Worm (Caenorhabditis elegans) whole organism, late embryonic: ENCODE measurements around the gene R07B7.12.

Experiments used
- C38D4.7 ChIP-seq: fragments of 200-800 bp; sonication (Bioruptor generic); optimal IDR thresholded peaks from 2 replicates; lab custom pipeline; 2018; ENCODE audit warnings: mild to moderate bottlenecking, missing genetic modification characterization, moderate library complexity, missing compliant biosample characterization
- T23F11.4 ChIP-seq: fragments of 200-800 bp; sonication (Bioruptor generic); optimal IDR thresholded peaks from 2 replicates; lab custom pipeline; 2018; ENCODE audit warnings: mild to moderate bottlenecking, missing genetic modification characterization, missing compliant biosample characterization
- ahr-1 ChIP-seq: sonication (generic microtip); optimal IDR thresholded peaks from 2 replicates; lab custom pipeline; 2016; ENCODE audit warnings: missing genetic modification characterization, missing compliant biosample characterization
- ceh-18 ChIP-seq: sonication (generic microtip); optimal IDR thresholded peaks from 2 replicates; lab custom pipeline; 2016; ENCODE audit warnings: missing genetic modification characterization, missing compliant biosample characterization
- ceh-19 ChIP-seq: fragments of 200-800 bp; sonication (Bioruptor generic); optimal IDR thresholded peaks from 2 replicates; lab custom pipeline; 2018; ENCODE audit warnings: mild to moderate bottlenecking, missing genetic modification characterization, missing compliant biosample characterization
- ceh-24 ChIP-seq: sonication (generic microtip); optimal IDR thresholded peaks from 2 replicates; lab custom pipeline; 2016; ENCODE audit warnings: mild to moderate bottlenecking, missing genetic modification characterization, missing compliant biosample characterization
- ceh-31 ChIP-seq: sonication (generic microtip); optimal IDR thresholded peaks from 2 replicates; lab custom pipeline; 2016; ENCODE audit warnings: missing genetic modification characterization, missing compliant biosample characterization
- ceh-48 ChIP-seq: sonication (generic microtip); optimal IDR thresholded peaks from 2 replicates; lab custom pipeline; 2016; ENCODE audit warnings: missing genetic modification characterization, inconsistent platforms, missing compliant biosample characterization
- ceh-6 ChIP-seq: fragments of 200-800 bp; sonication (Bioruptor generic); optimal IDR thresholded peaks from 2 replicates; lab custom pipeline; 2018; ENCODE audit warnings: mild to moderate bottlenecking, missing genetic modification characterization, missing compliant biosample characterization
- ceh-9 ChIP-seq: sonication (generic microtip); optimal IDR thresholded peaks from 2 replicates; lab custom pipeline; 2016; ENCODE audit warnings: mild to moderate bottlenecking, missing genetic modification characterization, inconsistent platforms, missing compliant biosample characterization
- dmd-4 ChIP-seq: sonication (generic microtip); optimal IDR thresholded peaks from 2 replicates; lab custom pipeline; 2016; ENCODE audit warnings: borderline replicate concordance, missing genetic modification characterization, missing compliant biosample characterization
- dve-1 ChIP-seq: sonication (generic microtip); optimal IDR thresholded peaks from 2 replicates; lab custom pipeline; 2017; ENCODE audit warnings: antibody characterized with exemption, mild to moderate bottlenecking, missing genetic modification characterization, missing compliant biosample characterization
- elt-2 ChIP-seq: sonication (generic microtip); optimal IDR thresholded peaks from 2 replicates; lab custom pipeline; 2016; ENCODE audit warnings: missing genetic modification reagents, missing genetic modification characterization, missing compliant biosample characterization
- ets-4 ChIP-seq: sonication (generic microtip); optimal IDR thresholded peaks from 2 replicates; lab custom pipeline; 2016; ENCODE audit warnings: missing genetic modification characterization, missing compliant biosample characterization
- eyg-1 ChIP-seq: sonication (generic microtip); optimal IDR thresholded peaks from 2 replicates; lab custom pipeline; 2016; ENCODE audit warnings: missing genotype, missing genetic modification characterization, missing compliant biosample characterization
- fkh-10 ChIP-seq: fragments of 150-350 bp; optimal IDR thresholded peaks from 2 replicates; lab custom pipeline; 2014; ENCODE audit warnings: missing biosample characterization, missing genetic modification reagents, missing genetic modification characterization
- gmeb-2 ChIP-seq: sonication (generic microtip); optimal IDR thresholded peaks from 2 replicates; lab custom pipeline; 2016; ENCODE audit warnings: missing genetic modification characterization, inconsistent platforms, missing compliant biosample characterization
- hlh-15 ChIP-seq: sonication (generic microtip); optimal IDR thresholded peaks from 2 replicates; lab custom pipeline; 2016; ENCODE audit warnings: missing genetic modification characterization, missing compliant biosample characterization
- hlh-6 ChIP-seq: sonication (generic microtip); optimal IDR thresholded peaks from 2 replicates; lab custom pipeline; 2016; ENCODE audit warnings: missing genotype, missing genetic modification characterization, missing compliant biosample characterization
- hlh-8 ChIP-seq: sonication (generic microtip); optimal IDR thresholded peaks from 2 replicates; lab custom pipeline; 2016; ENCODE audit warnings: missing genotype, missing genetic modification characterization, missing compliant biosample characterization
- lim-6 ChIP-seq: sonication (generic microtip); optimal IDR thresholded peaks from 2 replicates; lab custom pipeline; 2016; ENCODE audit warnings: missing genetic modification characterization, missing compliant biosample characterization
- lin-11 ChIP-seq: fragments of 200-800 bp; sonication (Bioruptor generic); optimal IDR thresholded peaks from 2 replicates; lab custom pipeline; 2018; ENCODE audit warnings: mild to moderate bottlenecking, missing genetic modification characterization, missing compliant biosample characterization
- madf-2 ChIP-seq: sonication (generic microtip); optimal IDR thresholded peaks from 2 replicates; lab custom pipeline; 2017; ENCODE audit warnings: missing genetic modification characterization, missing compliant biosample characterization
- nfya-1 ChIP-seq: sonication (generic microtip); optimal IDR thresholded peaks from 2 replicates; lab custom pipeline; 2017; ENCODE audit warnings: missing genetic modification characterization, mild to moderate bottlenecking, missing compliant biosample characterization, antibody characterized with exemption, moderate library complexity
- npax-4 ChIP-seq: sonication (generic microtip); optimal IDR thresholded peaks from 2 replicates; lab custom pipeline; 2016; ENCODE audit warnings: missing genetic modification characterization, missing compliant biosample characterization
- odd-2 ChIP-seq: sonication (generic microtip); optimal IDR thresholded peaks from 2 replicates; lab custom pipeline; 2017; ENCODE audit warnings: antibody characterized with exemption, mild to moderate bottlenecking, missing genetic modification characterization, missing compliant biosample characterization
- pag-3 ChIP-seq: sonication (generic microtip); optimal IDR thresholded peaks from 2 replicates; lab custom pipeline; 2016; ENCODE audit warnings: missing compliant biosample characterization, missing genetic modification characterization, borderline replicate concordance
- pqm-1 ChIP-seq: sonication (generic microtip); optimal IDR thresholded peaks from 2 replicates; lab custom pipeline; 2016; ENCODE audit warnings: missing genetic modification characterization, missing compliant biosample characterization
- ref-2 ChIP-seq: sonication (generic microtip); optimal IDR thresholded peaks from 2 replicates; lab custom pipeline; 2016; ENCODE audit warnings: missing genetic modification characterization, missing compliant biosample characterization
- rnt-1 ChIP-seq: sonication (generic microtip); optimal IDR thresholded peaks from 2 replicates; lab custom pipeline; 2016; ENCODE audit warnings: missing genetic modification characterization, missing compliant biosample characterization
- syd-9 ChIP-seq: sonication (generic microtip); optimal IDR thresholded peaks from 2 replicates; lab custom pipeline; 2016; ENCODE audit warnings: mild to moderate bottlenecking, missing genetic modification characterization, moderate library complexity, missing compliant biosample characterization
- tbx-2 ChIP-seq: sonication (generic microtip); optimal IDR thresholded peaks from 2 replicates; lab custom pipeline; 2016; ENCODE audit warnings: missing genetic modification characterization, missing compliant biosample characterization
- tbx-7 ChIP-seq: sonication (generic microtip); optimal IDR thresholded peaks from 2 replicates; lab custom pipeline; 2016; ENCODE audit warnings: missing genotype, missing genetic modification characterization, missing compliant biosample characterization
- ttx-3 ChIP-seq: sonication (generic microtip); optimal IDR thresholded peaks from 2 replicates; lab custom pipeline; 2016; ENCODE audit warnings: missing genetic modification reagents, missing genetic modification characterization, missing compliant biosample characterization
- unc-3 ChIP-seq, 2 experiments: fragments of 200-800 bp in 1 of 2; sonication (Bioruptor generic) in 1 of 2; sonication (generic microtip) in 1 of 2; conservative IDR thresholded peaks in 1 of 2; optimal IDR thresholded peaks in 1 of 2; 2 replicates each; pipeline versions ENCODE4 v1.3.6 to Lab custom; 2016 to 2022; ENCODE audit warnings: missing compliant biosample characterization in 2 of 2, missing genetic modification characterization in 2 of 2, missing genetic modification reagents in 1 of 2
- unc-42 ChIP-seq: sonication (generic microtip); optimal IDR thresholded peaks from 2 replicates; lab custom pipeline; 2016; ENCODE audit warnings: missing genotype, missing genetic modification characterization, missing compliant biosample characterization
- ztf-16 ChIP-seq: sonication (generic microtip); optimal IDR thresholded peaks from 2 replicates; lab custom pipeline; 2017; ENCODE audit warnings: missing genetic modification characterization, missing compliant biosample characterization

Gene R07B7.12

ce11 chrV:12074886-12075285 is 14.0 kb upstream of the R07B7.12 start, which contains the start of gene R07B7.6:
TSS of gene R07B7.6 (minus strand) at chrV:12074986.
- TF ChIP-seq unc-3 (GFP tag; conservative IDR thresholded peaks at IDR 0.05; lab: Robert Waterston, UW) (no peak), unc-3 (tag; optimal IDR thresholded peaks at IDR 0.05; lab: Kevin White, UChicago) (no peak), dmd-4 (tag; lab: Kevin White, UChicago) (no peak), ceh-9 (tag; lab: Kevin White, UChicago) (no peak), eyg-1 (tag; lab: Kevin White, UChicago) (no peak), unc-42 (no peak), elt-2 (tag; lab: Kevin White, UChicago) (no peak)

- TF ChIP-seq hlh-6: no peak
- TF ChIP-seq npax-4 (tag; lab: Kevin White, UChicago): no peak
- no peak for TF ChIP-seq pag-3 (tag; lab: Kevin White, UChicago)
- TF ChIP-seq tbx-2 (tag; lab: Kevin White, UChicago): no peak
- TF ChIP-seq T23F11.4 (GFP tag; lab: Kevin White, UChicago): no peak
- TF ChIP-seq lim-6: no peak
- TF ChIP-seq ref-2 (tag; lab: Kevin White, UChicago): no peak
- no peak for TF ChIP-seq madf-2 (tag; lab: Kevin White, UChicago)
- no peak for TF ChIP-seq ahr-1 (tag; lab: Kevin White, UChicago)
- no peak for TF ChIP-seq ceh-18 (tag; lab: Kevin White, UChicago)
- no peak for TF ChIP-seq hlh-15 (tag; lab: Kevin White, UChicago)
- no peak for TF ChIP-seq C38D4.7 (GFP tag; lab: Kevin White, UChicago)
- no peak for TF ChIP-seq ztf-16
- TF ChIP-seq nfya-1 (tag; lab: Kevin White, UChicago): no peak
- no peak for TF ChIP-seq lin-11 (tag; lab: Kevin White, UChicago)
- TF ChIP-seq pqm-1 (tag; lab: Kevin White, UChicago): no peak
- no peak for TF ChIP-seq fkh-10 (GFP tag; lab: Kevin White, UChicago)
- TF ChIP-seq rnt-1 (tag; lab: Kevin White, UChicago): no peak
- no peak for TF ChIP-seq tbx-7 (tag; lab: Kevin White, UChicago)
- no peak for TF ChIP-seq ceh-24 (tag; lab: Kevin White, UChicago)
Observed at ce11 chrV:12075983-12076382, 12.9 kb upstream of the R07B7.12 start.

ce11 chrV:12080274-12080673 is 8.6 kb upstream of the R07B7.12 start, which contains the start of gene R07B7.9:
TSS of gene R07B7.9 (minus strand) at chrV:12080374.
- TF ChIP-seq ets-4: no peak

ce11 chrV:12082932-12083331 is 5.9 kb upstream of the R07B7.12 start, which contains the start of gene R07B7.10:
TSS of gene R07B7.10 (plus strand) at chrV:12083216.
- TF ChIP-seq ceh-31 (tag; lab: Kevin White, UChicago) (no peak), ceh-19 (GFP tag; lab: Kevin White, UChicago) (no peak), ets-4 (no peak), odd-2 (tag; lab: Kevin White, UChicago) (no peak), dve-1 (no peak), fkh-10 (GFP tag; lab: Kevin White, UChicago) (no peak), unc-3 (GFP tag; conservative IDR thresholded peaks at IDR 0.05; lab: Robert Waterston, UW) (no peak), unc-3 (tag; optimal IDR thresholded peaks at IDR 0.05; lab: Kevin White, UChicago) (no peak), ref-2 (tag; lab: Kevin White, UChicago) (no peak), syd-9 (tag; lab: Kevin White, UChicago) (no peak), gmeb-2 (tag; lab: Kevin White, UChicago) (no peak), pag-3 (tag; lab: Kevin White, UChicago) (no peak), ceh-48 (tag; lab: Kevin White, UChicago) (no peak), ttx-3 (tag; lab: Kevin White, UChicago) (no peak), rnt-1 (tag; lab: Kevin White, UChicago) (no peak), ceh-6 (GFP tag; lab: Kevin White, UChicago) (no peak), hlh-8 (tag; lab: Kevin White, UChicago) (no peak)
- TF ChIP-seq, all 69 proteins: peak for 0
